Fruit fly (Drosophila melanogaster): Measurements from ENCODE around the gene CG10492.

DNA sequence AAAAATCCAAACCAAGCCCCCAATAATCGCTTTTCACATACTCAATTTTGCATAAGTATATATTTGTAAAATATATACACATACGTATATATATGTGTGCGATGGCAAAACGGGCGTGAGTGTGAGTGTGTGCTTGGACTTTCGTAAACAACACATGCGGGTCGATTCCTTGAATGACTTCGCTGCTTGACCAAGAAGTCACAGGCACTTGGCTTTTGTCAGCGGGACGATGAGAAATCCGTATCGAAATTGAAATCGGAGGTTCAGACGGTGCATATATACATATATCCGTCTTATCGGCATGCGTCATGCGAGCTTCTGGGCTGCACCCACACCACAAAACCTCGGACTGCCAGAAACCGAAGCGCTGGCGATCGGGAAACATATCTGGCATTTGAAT lies 18.9 kb upstream of the CG10492 start:
- TF ChIP-seq psq (optimal IDR thresholded peaks at IDR 0.05) = no peak
- TF ChIP-seq h (optimal IDR thresholded peaks at IDR 0.05) = no peak
- no peak for TF ChIP-seq Sin3A (optimal IDR thresholded peaks at IDR 0.05)
- no peak for TF ChIP-seq ttk (optimal IDR thresholded peaks at IDR 0.05)
- no peak for TF ChIP-seq insv (optimal IDR thresholded peaks at IDR 0.05)
- no peak for TF ChIP-seq Myc (optimal IDR thresholded peaks at IDR 0.05)
